Fruit fly (Drosophila melanogaster) whole organism, embryonic: ENCODE measurements around the gene Sox100B.

Experiments
- BEAF-32 ChIP-seq: fragments of 200-800 bp; sonication (Bioruptor generic); optimal IDR thresholded peaks from 3 replicates; lab custom pipeline; 2017; ENCODE audit warnings: missing biosample characterization, missing genetic modification characterization, mild to moderate bottlenecking, moderate library complexity, missing genetic modification reagents
- Bdp1 ChIP-seq: fragments of 200-800 bp; sonication (Bioruptor generic); optimal IDR thresholded peaks from 3 replicates; lab custom pipeline; 2016; ENCODE audit warnings: missing biosample characterization, missing genetic modification characterization
- CG1024 ChIP-seq: fragments of 200-800 bp; sonication (Bioruptor generic); IDR thresholded peaks from 2 replicates; pipeline ENCODE4 v1.3.6; 2022; ENCODE audit warnings: missing biosample characterization, missing genetic modification characterization
- CG11085 ChIP-seq: fragments of 200-800 bp; sonication (Bioruptor generic); IDR thresholded peaks from 2 replicates; pipeline ENCODE4 v1.3.6; 2022; ENCODE audit warnings: missing biosample characterization, missing genetic modification characterization
- CG11093 ChIP-seq: fragments of 200-800 bp; sonication (Bioruptor generic); IDR thresholded peaks from 3 replicates; pipeline ENCODE4 v1.3.6; 2022; ENCODE audit warnings: missing biosample characterization, missing genetic modification characterization
- CG12942 ChIP-seq: fragments of 200-800 bp; sonication (Bioruptor generic); optimal IDR thresholded peaks from 3 replicates; lab custom pipeline; 2016; ENCODE audit warnings: missing biosample characterization, missing genetic modification characterization
- CG15479 ChIP-seq: fragments of 200-800 bp; sonication (Bioruptor generic); optimal IDR thresholded peaks from 3 replicates; lab custom pipeline; 2019; ENCODE audit warnings: missing biosample characterization, mild to moderate bottlenecking, missing genetic modification characterization, moderate library complexity
- CG15514 ChIP-seq: fragments of 200-800 bp; sonication (Bioruptor generic); optimal IDR thresholded peaks from 3 replicates; lab custom pipeline; 2017; ENCODE audit warnings: missing biosample characterization, missing genetic modification characterization, mild to moderate bottlenecking, moderate library complexity, missing genetic modification reagents
- CG17186 ChIP-seq: fragments of 200-800 bp; sonication (Bioruptor generic); optimal IDR thresholded peaks from 3 replicates; lab custom pipeline; 2017; ENCODE audit warnings: missing biosample characterization, missing genetic modification reagents, missing genetic modification characterization
- CG18262 ChIP-seq: fragments of 200-800 bp; optimal IDR thresholded peaks from 3 replicates; lab custom pipeline; 2019; ENCODE audit warnings: missing biosample characterization, mild to moderate bottlenecking, missing genetic modification characterization, moderate library complexity
- CG1832 ChIP-seq: fragments of 200-800 bp; sonication (Bioruptor generic); optimal IDR thresholded peaks from 2 replicates; lab custom pipeline; 2017; ENCODE audit warnings: missing biosample characterization, mild to moderate bottlenecking, missing genetic modification characterization, inconsistent platforms
- CG30431 ChIP-seq: fragments of 200-800 bp; sonication (Bioruptor generic); optimal IDR thresholded peaks from 2 replicates; lab custom pipeline; 2017; ENCODE audit warnings: missing biosample characterization, missing genetic modification characterization
- CG32772 ChIP-seq: fragments of 200-800 bp; sonication (Bioruptor generic); IDR thresholded peaks from 2 replicates; pipeline ENCODE4 v1.3.6; 2022; ENCODE audit warnings: missing biosample characterization, missing genetic modification characterization
- CG3726 ChIP-seq: fragments of 200-800 bp; sonication (Bioruptor generic); IDR thresholded peaks from 3 replicates; pipeline ENCODE4, ENCODE4 v1.3.6; 2022; ENCODE audit warnings: missing biosample characterization, missing genetic modification characterization
- CG4820 ChIP-seq: fragments of 200-800 bp; sonication (Bioruptor generic); optimal IDR thresholded peaks from 3 replicates; lab custom pipeline; 2016; ENCODE audit warnings: missing biosample characterization, missing genetic modification characterization
- CG5953 ChIP-seq: fragments of 200-800 bp; sonication (Bioruptor generic); IDR thresholded peaks from 2 replicates; pipeline ENCODE4 v1.3.6; 2022; ENCODE audit warnings: missing biosample characterization, missing genetic modification characterization
- CG6689 ChIP-seq: fragments of 200-800 bp; sonication (Bioruptor generic); IDR thresholded peaks from 2 replicates; pipeline ENCODE4 v1.3.6; 2022; ENCODE audit warnings: missing biosample characterization, missing genetic modification characterization
- CG7745 ChIP-seq: fragments of 200-800 bp; sonication (Bioruptor generic); optimal IDR thresholded peaks from 2 replicates; lab custom pipeline; 2018; ENCODE audit warnings: missing biosample characterization, mild to moderate bottlenecking, missing genetic modification characterization, moderate library complexity
- CG8089 ChIP-seq: fragments of 200-800 bp; sonication (Bioruptor generic); optimal IDR thresholded peaks from 3 replicates; lab custom pipeline; 2016; ENCODE audit warnings: missing biosample characterization, missing genetic modification characterization
- CG8924 ChIP-seq: fragments of 200-800 bp; optimal IDR thresholded peaks from 3 replicates; lab custom pipeline; 2019; ENCODE audit warnings: missing biosample characterization, mild to moderate bottlenecking, missing genetic modification characterization, moderate library complexity
- Dip3 ChIP-seq: fragments of 200-800 bp; sonication (Bioruptor generic); optimal IDR thresholded peaks from 3 replicates; lab custom pipeline; 2016; ENCODE audit warnings: missing biosample characterization, missing genetic modification characterization
- Doc2 ChIP-seq: fragments of 200-800 bp; sonication (Bioruptor generic); IDR thresholded peaks from 2 replicates; pipeline ENCODE4 v1.3.6; 2022; ENCODE audit warnings: missing biosample characterization, missing genetic modification characterization
- Dref ChIP-seq: fragments of 200-800 bp; sonication (Bioruptor generic); IDR thresholded peaks from 2 replicates; pipeline ENCODE4 v1.3.6; 2022; ENCODE audit warnings: missing biosample characterization, missing genetic modification characterization
- Ets97D ChIP-seq: fragments of 200-800 bp; sonication (Bioruptor generic); optimal IDR thresholded peaks from 3 replicates; lab custom pipeline; 2016; ENCODE audit warnings: missing biosample characterization, missing genetic modification characterization
- HmgZ ChIP-seq: fragments of 200-800 bp; sonication (Bioruptor generic); optimal IDR thresholded peaks from 2 replicates; lab custom pipeline; 2018; ENCODE audit warnings: missing biosample characterization, mild to moderate bottlenecking, missing genetic modification characterization
- MTF-1 ChIP-seq: fragments of 200-800 bp; sonication (Bioruptor generic); optimal IDR thresholded peaks from 2 replicates; lab custom pipeline; 2018; ENCODE audit warnings: missing biosample characterization, mild to moderate bottlenecking, missing genetic modification characterization, borderline replicate concordance
- Nf-YB ChIP-seq: fragments of 200-800 bp; sonication (Bioruptor generic); optimal IDR thresholded peaks from 3 replicates; lab custom pipeline; 2019; ENCODE audit warnings: missing biosample characterization, mild to moderate bottlenecking, missing genetic modification characterization, moderate library complexity
- PHDP ChIP-seq: fragments of 200-800 bp; sonication (Bioruptor generic); optimal IDR thresholded peaks from 3 replicates; lab custom pipeline; 2018; ENCODE audit warnings: missing biosample characterization, mild to moderate bottlenecking, missing genetic modification characterization, moderate library complexity
- ase ChIP-seq: fragments of 200-800 bp; sonication (Bioruptor generic); IDR thresholded peaks from 3 replicates; pipeline ENCODE4 v1.3.6; 2022; ENCODE audit warnings: missing biosample characterization, missing genetic modification characterization
- bcd ChIP-seq: fragments of 200-800 bp; sonication (Bioruptor generic); optimal IDR thresholded peaks from 2 replicates; lab custom pipeline; 2017; ENCODE audit warnings: missing biosample characterization, mild to moderate bottlenecking, missing genetic modification characterization
- btn ChIP-seq: fragments of 200-800 bp; sonication (Bioruptor generic); optimal IDR thresholded peaks from 2 replicates; lab custom pipeline; 2016; ENCODE audit warnings: missing biosample characterization, missing genetic modification characterization
- chn ChIP-seq: fragments of 200-800 bp; sonication (Bioruptor generic); optimal IDR thresholded peaks from 2 replicates; lab custom pipeline; 2016; ENCODE audit warnings: missing biosample characterization, missing genetic modification characterization
- crp ChIP-seq, 2 experiments: fragments of 200-800 bp; sonication (Bioruptor generic); optimal IDR thresholded peaks; 2 replicates in 1 of 2; 3 replicates in 1 of 2; lab custom pipeline; 2017; ENCODE audit warnings: missing biosample characterization in 2 of 2, missing genetic modification characterization in 2 of 2, mild to moderate bottlenecking in 1 of 2, moderate library complexity in 1 of 2
- dmrt99B ChIP-seq: fragments of 200-800 bp; sonication (Bioruptor generic); optimal IDR thresholded peaks from 2 replicates; lab custom pipeline; 2018; ENCODE audit warnings: missing biosample characterization, mild to moderate bottlenecking, missing genetic modification characterization, moderate library complexity
- fd3F ChIP-seq: fragments of 200-800 bp; sonication (Bioruptor generic); optimal IDR thresholded peaks from 2 replicates; lab custom pipeline; 2018; ENCODE audit warnings: missing biosample characterization, mild to moderate bottlenecking, missing genetic modification characterization, moderate library complexity
- fd64A ChIP-seq: fragments of 200-800 bp; sonication (Bioruptor generic); optimal IDR thresholded peaks from 3 replicates; lab custom pipeline; 2018; ENCODE audit warnings: missing biosample characterization, mild to moderate bottlenecking, missing genetic modification characterization
- grn ChIP-seq: fragments of 200-800 bp; sonication (Bioruptor generic); optimal IDR thresholded peaks from 3 replicates; lab custom pipeline; 2017; ENCODE audit warnings: missing biosample characterization, missing genetic modification characterization
- jing ChIP-seq: fragments of 200-800 bp; sonication (Bioruptor generic); optimal IDR thresholded peaks from 2 replicates; lab custom pipeline; 2018; ENCODE audit warnings: missing biosample characterization, mild to moderate bottlenecking, missing genetic modification characterization
- kah ChIP-seq: fragments of 200-800 bp; sonication (Bioruptor generic); optimal IDR thresholded peaks from 2 replicates; lab custom pipeline; 2018; ENCODE audit warnings: missing biosample characterization, mild to moderate bottlenecking, missing genetic modification characterization
- mirr ChIP-seq: fragments of 200-800 bp; sonication (Bioruptor generic); optimal IDR thresholded peaks from 3 replicates; lab custom pipeline; 2018; ENCODE audit warnings: missing biosample characterization, mild to moderate bottlenecking, missing genetic modification characterization
- odd ChIP-seq: fragments of 200-800 bp; sonication (Bioruptor generic); optimal IDR thresholded peaks from 2 replicates; lab custom pipeline; 2017; ENCODE audit warnings: missing biosample characterization, mild to moderate bottlenecking, missing genetic modification characterization
- pfk ChIP-seq: fragments of 200-800 bp; sonication (Bioruptor generic); optimal IDR thresholded peaks from 2 replicates; lab custom pipeline; 2018; ENCODE audit warnings: missing biosample characterization, mild to moderate bottlenecking, missing genetic modification characterization, moderate library complexity
- pnt ChIP-seq: fragments of 200-800 bp; sonication (Bioruptor generic); optimal IDR thresholded peaks from 3 replicates; lab custom pipeline; 2016; ENCODE audit warnings: missing biosample characterization, missing genetic modification characterization
- pros ChIP-seq: fragments of 200-800 bp; sonication (Bioruptor generic); optimal IDR thresholded peaks from 3 replicates; lab custom pipeline; 2019; ENCODE audit warnings: missing biosample characterization, mild to moderate bottlenecking, missing genetic modification characterization, moderate library complexity
- sd ChIP-seq: fragments of 200-800 bp; sonication (Bioruptor generic); optimal IDR thresholded peaks from 3 replicates; lab custom pipeline; 2018; ENCODE audit warnings: missing biosample characterization, mild to moderate bottlenecking, missing genetic modification characterization, moderate library complexity
- slou ChIP-seq: fragments of 200-800 bp; sonication (Bioruptor generic); optimal IDR thresholded peaks from 3 replicates; lab custom pipeline; 2016; ENCODE audit warnings: missing biosample characterization, missing genetic modification characterization
- ttk ChIP-seq: fragments of 200-800 bp; sonication (Bioruptor generic); IDR thresholded peaks from 2 replicates; pipeline ENCODE4 v2.1.2; 2022; ENCODE audit warnings: missing biosample characterization, missing genetic modification characterization
- vnd ChIP-seq: fragments of 200-800 bp; sonication (Bioruptor generic); IDR thresholded peaks from 3 replicates; pipeline ENCODE4 v1.3.6; 2022; ENCODE audit warnings: missing biosample characterization, missing genetic modification characterization; ENCODE audit not compliant: partially characterized antibody

The Sox100B gene

DNA sequence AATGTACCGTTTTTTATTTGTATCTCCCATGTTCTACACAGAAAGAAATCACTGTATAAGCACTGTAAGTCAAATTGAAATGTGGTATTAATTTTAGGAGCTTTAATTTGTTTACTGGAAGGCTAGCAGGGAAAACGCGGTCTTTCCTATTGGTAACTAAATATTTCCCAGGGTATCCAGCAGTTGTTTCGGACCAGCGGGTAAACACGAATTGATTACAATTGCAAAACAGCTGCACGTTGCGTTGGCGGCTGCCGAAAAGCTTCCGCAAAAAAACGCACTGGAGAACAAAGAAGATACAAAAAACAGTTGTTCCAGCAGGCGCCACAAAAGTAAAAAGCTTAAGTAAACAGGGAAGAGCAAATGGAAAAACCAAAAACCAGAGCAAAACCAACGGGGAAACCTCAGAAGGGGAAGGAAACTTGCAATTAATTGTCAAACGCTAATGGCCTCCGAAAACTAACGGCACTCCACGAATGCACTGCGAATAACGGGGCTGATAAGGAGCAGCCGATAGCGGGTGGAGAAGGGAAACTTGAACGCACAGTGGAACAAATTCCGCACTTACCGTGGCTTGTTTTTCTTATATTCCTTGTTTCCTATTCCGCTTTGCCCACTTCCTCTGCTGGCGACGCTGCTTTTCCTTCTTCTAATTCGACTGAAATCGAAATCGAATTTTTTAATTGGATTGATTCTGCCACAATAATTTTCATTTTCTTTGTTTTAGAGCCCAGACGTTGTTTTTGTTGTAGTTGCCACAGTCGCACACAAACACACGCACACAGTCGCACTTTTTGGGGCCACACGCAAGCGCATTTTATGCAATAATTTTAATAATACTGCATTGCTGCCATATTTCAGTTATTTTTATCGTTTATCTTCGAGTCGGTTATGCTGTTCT is 5.0 kb upstream of the Sox100B start (continued):
- TF ChIP-seq fd3F (peak; percentile 19), CG4820 (GFP tag; lab: Kevin White, UChicago) (no peak), BEAF-32 (GFP tag; lab: Kevin White, UChicago) (no peak), CG3726 (GFP tag; lab: Robert Waterston, UW) (no peak), ttk (GFP tag; lab: Robert Waterston, UW) (no peak), Dip3 (GFP tag; lab: Kevin White, UChicago) (no peak), CG7745 (tag; lab: Kevin White, UChicago) (no peak), pros (GFP tag; lab: Kevin White, UChicago) (no peak), vnd (GFP tag; lab: Robert Waterston, UW) (no peak), Nf-YB (no peak), CG11093 (GFP tag; lab: Robert Waterston, UW) (no peak), CG1832 (GFP tag; lab: Kevin White, UChicago) (no peak), CG17186 (GFP tag; lab: Kevin White, UChicago) (no peak), sd (tag; lab: Kevin White, UChicago) (no peak), crp (GFP tag; optimal IDR thresholded peaks at IDR 0.05; lab: Kevin White, UChicago) (no peak), btn (no peak), CG8089 (peak; percentile 31), CG12942 (GFP tag; lab: Kevin White, UChicago) (peak; percentile 5), CG30431 (no peak), pfk (GFP tag; lab: Kevin White, UChicago) (no peak), CG18262 (tag; lab: Kevin White, UChicago) (no peak), CG11085 (no peak), CG1024 (GFP tag; lab: Robert Waterston, UW) (no peak), CG6689 (GFP tag; lab: Robert Waterston, UW) (peak; percentile 63), ase (GFP tag; lab: Robert Waterston, UW) (peak; percentile 5; the same call in 1 of the 3 replicates), Doc2 (no peak), HmgZ (tag; lab: Kevin White, UChicago) (peak; percentile 11), jing (GFP tag; lab: Kevin White, UChicago) (peak; percentile 16), slou (GFP tag; lab: Kevin White, UChicago) (no peak), fd64A (GFP tag; lab: Kevin White, UChicago) (no peak), CG15479 (GFP tag; lab: Kevin White, UChicago) (no peak), CG8924 (no peak), Bdp1 (peak; percentile 31), kah (GFP tag; lab: Kevin White, UChicago) (no peak), grn (GFP tag; lab: Kevin White, UChicago) (no peak), CG15514 (GFP tag; lab: Kevin White, UChicago) (peak; percentile 10), odd (GFP tag; lab: Kevin White, UChicago) (peak; percentile 3), CG32772 (GFP tag; lab: Robert Waterston, UW) (no peak), bcd (GFP tag; lab: Kevin White, UChicago) (peak; percentile 6), Ets97D (GFP tag; lab: Kevin White, UChicago) (no peak), pnt (no peak), dmrt99B (tag; lab: Kevin White, UChicago) (peak; percentile 44), CG5953 (GFP tag; lab: Robert Waterston, UW) (0 out of 2 replicates have a peak, but pooled peaks have one; percentile 32), PHDP (tag; lab: Kevin White, UChicago) (peak; percentile 39), MTF-1 (no peak), mirr (GFP tag; lab: Kevin White, UChicago) (no peak), Dref (no peak), chn (GFP tag; lab: Kevin White, UChicago) (peak; percentile 44)
